Fruit fly (Drosophila melanogaster): Measurements from ENCODE around the gene shop.

DNA sequence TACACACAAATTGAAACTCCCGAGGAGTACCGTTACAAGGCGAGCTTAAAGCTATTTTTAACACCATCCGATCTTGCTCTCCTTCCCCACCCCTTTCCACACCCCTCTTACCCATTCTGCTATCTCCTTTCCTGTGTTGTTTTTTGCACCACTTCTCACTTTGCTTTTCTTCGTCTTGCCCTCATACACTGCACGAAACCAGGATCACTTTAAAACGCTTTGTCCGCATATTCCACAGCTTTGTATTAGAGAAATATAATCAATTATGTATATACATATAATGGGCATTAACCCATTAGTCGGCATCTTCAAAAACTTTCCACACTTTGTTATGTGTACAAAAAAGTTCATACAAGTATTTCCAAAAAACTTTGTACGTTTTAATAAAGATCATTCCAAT lies 12.9 kb downstream of the shop start:
- TF ChIP-seq CG14655 (GFP tag; optimal IDR thresholded peaks at IDR 0.05) (peak; percentile 50), Pif1A (GFP tag; optimal IDR thresholded peaks at IDR 0.05) (no peak), CG17806 (tag; optimal IDR thresholded peaks at IDR 0.05) (peak; percentile 37), EcR (GFP tag; optimal IDR thresholded peaks at IDR 0.05) (no peak), Pif1B (GFP tag; optimal IDR thresholded peaks at IDR 0.05) (peak; percentile 8), CG12605 (GFP tag; IDR thresholded peaks at IDR 0.05) (no peak; the same call in 1 of the 2 replicates), D1 (tag; optimal IDR thresholded peaks at IDR 0.05) (no peak), CG9948 (tag; optimal IDR thresholded peaks at IDR 0.05) (peak; percentile 36), CG32121 (GFP tag; IDR thresholded peaks at IDR 0.05) (no peak), CG4496 (GFP tag; IDR thresholded peaks at IDR 0.05) (peak; percentile 68; the same call in 2 of the 3 replicates), CG34367 (tag; optimal IDR thresholded peaks at IDR 0.05) (peak; percentile 47), CG8159 (tag; optimal IDR thresholded peaks at IDR 0.05) (peak; percentile 53), rn (GFP tag; IDR thresholded peaks at IDR 0.05) (no peak)

All from whole organism, pupa.